Worm (Caenorhabditis elegans): ENCODE data around the gene npr-25.

Gene npr-25

ce11 chrV:11314025-11314880 is 38.5 kb downstream of the npr-25 start:
- TF ChIP-seq zim-3 (tag; optimal IDR thresholded peaks at IDR 0.05) (peak; percentile 99), lin-40 (tag; optimal IDR thresholded peaks at IDR 0.05) (peak; percentile 85), ceh-100 (GFP tag; IDR thresholded peaks at IDR 0.05) (peak; percentile 86), ceh-91 (GFP tag; IDR thresholded peaks at IDR 0.05) (peak; percentile 65), F49E8.2 (tag; optimal IDR thresholded peaks at IDR 0.05; ENCODE audit: insufficient read depth) (peak; percentile 93), madf-3 (GFP tag; IDR thresholded peaks at IDR 0.05) (peak; percentile 94), lin-54 (GFP tag; optimal IDR thresholded peaks at IDR 0.05) (peak; percentile 89), tlf-1 (GFP tag; optimal IDR thresholded peaks at IDR 0.05) (peak; percentile 93), B0336.3 (GFP tag; IDR thresholded peaks at IDR 0.05) (peak; percentile 97), gei-17 (GFP tag; optimal IDR thresholded peaks at IDR 0.05) (peak; percentile 87), unc-130 (GFP tag; optimal IDR thresholded peaks at IDR 0.05) (peak; percentile 93), B0035.1 (tag; optimal IDR thresholded peaks at IDR 0.05) (peak; percentile 92), ztf-3 (GFP tag; optimal IDR thresholded peaks at IDR 0.05) (peak; percentile 92), mxl-1 (tag; optimal IDR thresholded peaks at IDR 0.05) (peak; percentile 98), athp-1 (tag; optimal IDR thresholded peaks at IDR 0.05) (peak; percentile 98), madf-8 (GFP tag; conservative IDR thresholded peaks at IDR 0.05) (peak; percentile 65), Y53F4B.3 (GFP tag; IDR thresholded peaks at IDR 0.05) (peak; percentile 84), madf-10 (tag; optimal IDR thresholded peaks at IDR 0.05) (peak; percentile 90), tbx-9 (tag; optimal IDR thresholded peaks at IDR 0.05; ENCODE audit: borderline replicate concordance) (peak; percentile 98), aptf-3 (GFP tag; IDR thresholded peaks at IDR 0.05) (peak; percentile 97), fkh-3 (tag; optimal IDR thresholded peaks at IDR 0.05) (peak; percentile 99), Y56A3A.18 (GFP tag; IDR thresholded peaks at IDR 0.05) (peak; percentile 99), dox-1 (GFP tag; IDR thresholded peaks at IDR 0.05) (peak; percentile 98), ama-1 (optimal IDR thresholded peaks at IDR 0.05) (no peak), ama-1 (GFP tag; optimal IDR thresholded peaks at IDR 0.05) (peak; percentile 95 to 96), bed-1 (GFP tag; IDR thresholded peaks at IDR 0.05) (peak; percentile 98), atf-7 (tag; optimal IDR thresholded peaks at IDR 0.05) (peak; percentile 95), him-1 (tag; optimal IDR thresholded peaks at IDR 0.05) (peak; percentile 96), attf-5 (GFP tag; optimal IDR thresholded peaks at IDR 0.05) (peak; percentile 96), Y95B8A.8 (GFP tag; IDR thresholded peaks at IDR 0.05) (peak; percentile 94), lin-26 (GFP tag; IDR thresholded peaks at IDR 0.05) (peak; percentile 100), snpc-4 (GFP tag; optimal IDR thresholded peaks at IDR 0.05) (peak; percentile 87), snpc-4 (tag; optimal IDR thresholded peaks at IDR 0.05) (peak; percentile 68 to 91 (median 88)), C17E4.6 (GFP tag; IDR thresholded peaks at IDR 0.05) (peak; percentile 94), nhr-90 (tag; optimal IDR thresholded peaks at IDR 0.05) (peak; percentile 97), sptf-2 (GFP tag; optimal IDR thresholded peaks at IDR 0.05) (peak; percentile 99), T07F8.4 (tag; optimal IDR thresholded peaks at IDR 0.05) (peak; percentile 96), sdz-38 (tag; optimal IDR thresholded peaks at IDR 0.05) (peak; percentile 57), nhr-120 (GFP tag; IDR thresholded peaks at IDR 0.05) (peak; percentile 99), Y67H2A.10 (GFP tag; conservative IDR thresholded peaks at IDR 0.05) (peak; percentile 88), hmg-20 (GFP tag; IDR thresholded peaks at IDR 0.05) (peak; percentile 92), dpff-1 (tag; optimal IDR thresholded peaks at IDR 0.05) (peak; percentile 89), ztf-18 (tag; optimal IDR thresholded peaks at IDR 0.05) (peak; percentile 88), egrh-3 (GFP tag; IDR thresholded peaks at IDR 0.05) (peak; percentile 73), hrde-1 (tag; optimal IDR thresholded peaks at IDR 0.05; ENCODE audit: borderline replicate concordance) (peak; percentile 94), ceh-27 (GFP tag; optimal IDR thresholded peaks at IDR 0.05) (peak; percentile 99), ceh-58 (GFP tag; IDR thresholded peaks at IDR 0.05) (peak; percentile 99), repo-1 (tag; optimal IDR thresholded peaks at IDR 0.05) (peak; percentile 97)

Measured in whole organism, young adult.